Fruit fly (Drosophila melanogaster) whole organism, pupa: ENCODE results near the gene CG34292.

Source experiments
- CG10348 ChIP-seq: fragments of 200-800 bp; sonication (Bioruptor generic); IDR thresholded peaks from 2 replicates; pipeline ENCODE4 v1.3.6; 2022; ENCODE audit warnings: missing biosample characterization, missing genetic modification characterization
- CG12605 ChIP-seq: fragments of 200-800 bp; sonication (Bioruptor generic); IDR thresholded peaks from 2 replicates; pipeline ENCODE4 v1.3.6; 2022; ENCODE audit warnings: missing biosample characterization, missing genetic modification characterization
- CG4496 ChIP-seq: fragments of 200-800 bp; sonication (Bioruptor generic); IDR thresholded peaks from 3 replicates; pipeline ENCODE4 v1.3.6; 2022; ENCODE audit warnings: missing biosample characterization, missing genetic modification characterization
- EcR ChIP-seq: fragments of 200-800 bp; sonication (Bioruptor generic); optimal IDR thresholded peaks from 3 replicates; lab custom pipeline; 2019; ENCODE audit warnings: missing biosample characterization, missing genetic modification characterization, mild to moderate bottlenecking, moderate library complexity, missing genetic modification reagents

dm6 chr3R:27111784-27112602 lies 50.0 kb downstream of the CG34292 start, which contains the start of the genes gb and CG5815:
- TF ChIP-seq EcR (GFP tag; lab: Kevin White, UChicago), result peak; percentile 83
- peak; percentile 94 for TF ChIP-seq CG4496
- TF ChIP-seq CG10348 (GFP tag; lab: Robert Waterston, UW), result peak; percentile 53
- TF ChIP-seq CG12605 (GFP tag; lab: Robert Waterston, UW), result peak; percentile 70
